Fruit fly (Drosophila melanogaster) whole organism, embryonic: Measurements from ENCODE around the gene LSm7.

Source experiments
- ATbp ChIP-seq: fragments of 200-800 bp; sonication (Bioruptor generic); optimal IDR thresholded peaks from 2 replicates; lab custom pipeline; 2017; ENCODE audit warnings: missing biosample characterization, mild to moderate bottlenecking, missing genetic modification characterization, missing genetic modification reagents
- Bdp1 ChIP-seq: fragments of 200-800 bp; sonication (Bioruptor generic); optimal IDR thresholded peaks from 3 replicates; lab custom pipeline; 2016; ENCODE audit warnings: missing biosample characterization, missing genetic modification characterization
- CG1024 ChIP-seq: fragments of 200-800 bp; sonication (Bioruptor generic); IDR thresholded peaks from 2 replicates; pipeline ENCODE4 v1.3.6; 2022; ENCODE audit warnings: missing biosample characterization, missing genetic modification characterization
- CG11695 ChIP-seq: fragments of 200-800 bp; sonication (Bioruptor generic); IDR thresholded peaks from 3 replicates; pipeline ENCODE4 v1.3.6; 2022; ENCODE audit warnings: missing biosample characterization, missing genetic modification characterization
- CG11696 ChIP-seq: fragments of 200-800 bp; sonication (Bioruptor generic); IDR thresholded peaks from 2 replicates; pipeline ENCODE4 v1.3.6; 2022; ENCODE audit warnings: missing biosample characterization, missing genetic modification characterization
- CG12219 ChIP-seq: fragments of 200-800 bp; sonication (Bioruptor generic); optimal IDR thresholded peaks from 3 replicates; lab custom pipeline; 2018; ENCODE audit warnings: missing biosample characterization, mild to moderate bottlenecking, missing genetic modification characterization
- CG13424 ChIP-seq: fragments of 200-800 bp; sonication (Bioruptor generic); optimal IDR thresholded peaks from 2 replicates; lab custom pipeline; 2019; ENCODE audit warnings: missing biosample characterization, mild to moderate bottlenecking, missing genetic modification characterization, moderate library complexity
- CG15269 ChIP-seq: fragments of 200-800 bp; sonication (Bioruptor generic); optimal IDR thresholded peaks from 2 replicates; lab custom pipeline; 2018; ENCODE audit warnings: missing biosample characterization, mild to moderate bottlenecking, missing genetic modification characterization, moderate library complexity
- CG16779 ChIP-seq: fragments of 200-800 bp; sonication (Bioruptor generic); IDR thresholded peaks from 2 replicates; pipeline ENCODE4 v1.3.6; 2022; ENCODE audit warnings: missing biosample characterization, missing genetic modification characterization
- CG16813 ChIP-seq: fragments of 200-800 bp; sonication (Bioruptor generic); IDR thresholded peaks from 3 replicates; pipeline ENCODE4 v1.3.6; 2022; ENCODE audit warnings: missing biosample characterization, missing genetic modification characterization; ENCODE audit not compliant: partially characterized antibody
- CG17568 ChIP-seq: fragments of 200-800 bp; sonication (Bioruptor generic); optimal IDR thresholded peaks from 2 replicates; lab custom pipeline; 2018; ENCODE audit warnings: missing biosample characterization, mild to moderate bottlenecking, missing genetic modification characterization, moderate library complexity
- CG17829 ChIP-seq: fragments of 200-800 bp; optimal IDR thresholded peaks from 2 replicates; lab custom pipeline; 2019; ENCODE audit warnings: missing biosample characterization, mild to moderate bottlenecking, missing genetic modification characterization, moderate library complexity
- CG2889 ChIP-seq: fragments of 200-800 bp; sonication (Bioruptor generic); IDR thresholded peaks from 3 replicates; pipeline ENCODE4 v1.3.6; 2022; ENCODE audit warnings: missing biosample characterization, missing genetic modification characterization
- CG31224 ChIP-seq: fragments of 200-800 bp; sonication (Bioruptor generic); IDR thresholded peaks from 2 replicates; pipeline ENCODE4 v1.3.6; 2022; ENCODE audit warnings: missing biosample characterization, missing genetic modification characterization
- CG31365 ChIP-seq: fragments of 200-800 bp; sonication (Bioruptor generic); optimal IDR thresholded peaks from 2 replicates; lab custom pipeline; 2018; ENCODE audit warnings: missing biosample characterization, mild to moderate bottlenecking, missing genetic modification characterization
- CG33213 ChIP-seq: fragments of 200-800 bp; sonication (Bioruptor generic); optimal IDR thresholded peaks from 3 replicates; lab custom pipeline; 2016; ENCODE audit warnings: missing biosample characterization, missing genetic modification characterization
- CG4404 ChIP-seq: fragments of 200-800 bp; sonication (Bioruptor generic); IDR thresholded peaks from 2 replicates; pipeline ENCODE4 v1.3.6; 2022; ENCODE audit warnings: missing biosample characterization, missing genetic modification characterization
- CG7372 ChIP-seq: fragments of 200-800 bp; sonication (Bioruptor generic); IDR thresholded peaks from 2 replicates; pipeline ENCODE4 v1.3.6; 2022; ENCODE audit warnings: missing biosample characterization, missing genetic modification characterization
- CG8290 ChIP-seq, 3 experiments: fragments of 200-800 bp; sonication (Bioruptor generic); optimal IDR thresholded peaks; 2 replicates each; lab custom pipeline; 2016 to 2019; ENCODE audit warnings: missing biosample characterization in 3 of 3, missing genetic modification characterization in 3 of 3, mild to moderate bottlenecking in 2 of 3, moderate library complexity in 1 of 3
- CG9727 ChIP-seq: fragments of 200-800 bp; sonication (Bioruptor generic); optimal IDR thresholded peaks from 3 replicates; lab custom pipeline; 2017; ENCODE audit warnings: missing biosample characterization, mild to moderate bottlenecking, missing genetic modification characterization
- CrebB ChIP-seq: fragments of 200-800 bp; sonication (Bioruptor generic); optimal IDR thresholded peaks from 3 replicates; lab custom pipeline; 2018; ENCODE audit warnings: missing biosample characterization, mild to moderate bottlenecking, missing genetic modification characterization
- Eip74EF ChIP-seq, 2 experiments: fragments of 200-800 bp in 1 of 2; fragments of >200 bp in 1 of 2; sonication (Bioruptor generic) in 1 of 2; optimal IDR thresholded peaks; 2 replicates each; lab custom pipeline; 2017 to 2019; ENCODE audit warnings: missing biosample characterization in 2 of 2, missing genetic modification characterization in 2 of 2, mild to moderate bottlenecking in 1 of 2, moderate library complexity in 1 of 2
- Gsc ChIP-seq: fragments of 200-800 bp; sonication (Bioruptor generic); IDR thresholded peaks from 2 replicates; pipeline ENCODE4 v1.3.6; 2022; ENCODE audit warnings: missing biosample characterization, missing genetic modification characterization
- HLH3B ChIP-seq: fragments of 200-800 bp; sonication (Bioruptor generic); IDR thresholded peaks from 2 replicates; pipeline ENCODE4 v1.3.6; 2022; ENCODE audit warnings: missing biosample characterization, missing genetic modification characterization
- Mad ChIP-seq: fragments of 200-800 bp; sonication (Bioruptor generic); optimal IDR thresholded peaks from 2 replicates; lab custom pipeline; 2016; ENCODE audit warnings: missing biosample characterization, missing genetic modification characterization
- Med ChIP-seq: fragments of 200-800 bp; sonication (Bioruptor generic); peaks from one replicate; lab custom pipeline; 2016; ENCODE audit warnings: missing biosample characterization, missing genetic modification characterization, mild to moderate bottlenecking, inconsistent platforms, moderate library complexity
- NfI ChIP-seq: fragments of 200-800 bp; sonication (Bioruptor generic); optimal IDR thresholded peaks from 3 replicates; lab custom pipeline; 2018; ENCODE audit warnings: missing biosample characterization, mild to moderate bottlenecking, missing genetic modification characterization, moderate library complexity
- Optix ChIP-seq: fragments of 200-800 bp; sonication (Bioruptor generic); IDR thresholded peaks from 3 replicates; pipeline ENCODE4 v1.3.6; 2022; ENCODE audit warnings: missing biosample characterization, missing genetic modification characterization
- Rfx ChIP-seq: fragments of 200-800 bp; sonication (Bioruptor generic); IDR thresholded peaks from 2 replicates; pipeline ENCODE4 v1.3.6; 2022; ENCODE audit warnings: missing biosample characterization, missing genetic modification characterization
- Taf1 ChIP-seq: fragments of 200-800 bp; sonication (Bioruptor generic); IDR thresholded peaks from 2 replicates; pipeline ENCODE4 v1.3.6; 2022; ENCODE audit warnings: missing biosample characterization, missing genetic modification characterization
- al ChIP-seq: fragments of 200-800 bp; sonication (Bioruptor generic); IDR thresholded peaks from 2 replicates; pipeline ENCODE4 v1.3.6; 2022; ENCODE audit warnings: missing biosample characterization, missing genetic modification characterization
- ase ChIP-seq: fragments of 200-800 bp; sonication (Bioruptor generic); IDR thresholded peaks from 3 replicates; pipeline ENCODE4 v1.3.6; 2022; ENCODE audit warnings: missing biosample characterization, missing genetic modification characterization
- br ChIP-seq: fragments of >200 bp; optimal IDR thresholded peaks from 2 replicates; lab custom pipeline; 2017
- chinmo ChIP-seq: fragments of 200-800 bp; sonication (Bioruptor generic); IDR thresholded peaks from 4 replicates; pipeline ENCODE4 v1.3.6; 2022; ENCODE audit warnings: missing biosample characterization, missing genetic modification characterization; ENCODE audit not compliant: partially characterized antibody
- danr ChIP-seq: fragments of 200-800 bp; sonication (Bioruptor generic); IDR thresholded peaks from 2 replicates; pipeline ENCODE4 v1.3.6; 2022; ENCODE audit warnings: missing biosample characterization, missing genetic modification characterization
- emc ChIP-seq: fragments of 200-800 bp; sonication (Bioruptor generic); optimal IDR thresholded peaks from 2 replicates; lab custom pipeline; 2016; ENCODE audit warnings: missing biosample characterization, missing genetic modification characterization
- gcm ChIP-seq: fragments of 200-800 bp; sonication (Bioruptor generic); optimal IDR thresholded peaks from 2 replicates; lab custom pipeline; 2019; ENCODE audit warnings: missing biosample characterization, mild to moderate bottlenecking, missing genetic modification characterization, moderate library complexity
- grau ChIP-seq: fragments of 200-800 bp; optimal IDR thresholded peaks from 3 replicates; lab custom pipeline; 2019; ENCODE audit warnings: missing biosample characterization, mild to moderate bottlenecking, missing genetic modification characterization, moderate library complexity
- insv ChIP-seq, 2 experiments: fragments of 200-800 bp; sonication (Bioruptor generic); optimal IDR thresholded peaks; 3 replicates each; lab custom pipeline; 2016 to 2018; ENCODE audit warnings: missing biosample characterization in 2 of 2, missing genetic modification characterization in 2 of 2
- lab ChIP-seq: fragments of 200-800 bp; sonication (Bioruptor generic); optimal IDR thresholded peaks from 3 replicates; lab custom pipeline; 2017; ENCODE audit warnings: missing biosample characterization, missing genetic modification characterization, mild to moderate bottlenecking, moderate library complexity, missing genetic modification reagents
- nmo ChIP-seq: fragments of 200-800 bp; sonication (Bioruptor generic); optimal IDR thresholded peaks from 2 replicates; lab custom pipeline; 2018; ENCODE audit warnings: missing biosample characterization, mild to moderate bottlenecking, missing genetic modification characterization, moderate library complexity
- p53 ChIP-seq: fragments of 200-800 bp; sonication (Bioruptor generic); optimal IDR thresholded peaks from 2 replicates; lab custom pipeline; 2016; ENCODE audit warnings: missing biosample characterization, missing genetic modification characterization
- peb ChIP-seq: fragments of 200-800 bp; sonication (Bioruptor generic); IDR thresholded peaks from 2 replicates; pipeline ENCODE4 v1.3.6; 2022; ENCODE audit warnings: missing biosample characterization, missing genetic modification characterization
- salm ChIP-seq: fragments of 200-800 bp; sonication (Bioruptor generic); optimal IDR thresholded peaks from 2 replicates; lab custom pipeline; 2018; ENCODE audit warnings: missing biosample characterization, mild to moderate bottlenecking, missing genetic modification characterization
- sens ChIP-seq: fragments of 200-800 bp; sonication (Bioruptor generic); peaks from one replicate; lab custom pipeline; 2016; ENCODE audit warnings: missing biosample characterization, missing genetic modification characterization
- sima ChIP-seq: fragments of 200-800 bp; sonication (Bioruptor generic); optimal IDR thresholded peaks from 2 replicates; lab custom pipeline; 2016; ENCODE audit warnings: missing biosample characterization, missing genetic modification characterization
- sug ChIP-seq: fragments of 200-800 bp; optimal IDR thresholded peaks from 2 replicates; lab custom pipeline; 2019; ENCODE audit warnings: missing biosample characterization, mild to moderate bottlenecking, missing genetic modification characterization, moderate library complexity
- twi ChIP-seq: fragments of 200-800 bp; optimal IDR thresholded peaks from 2 replicates; lab custom pipeline; 2019; ENCODE audit warnings: missing biosample characterization, mild to moderate bottlenecking, missing genetic modification characterization, moderate library complexity
- vvl ChIP-seq: fragments of 200-800 bp; sonication (Bioruptor generic); IDR thresholded peaks from 2 replicates; pipeline ENCODE4 v1.3.6; 2022; ENCODE audit warnings: missing biosample characterization, missing genetic modification characterization
- zen2 ChIP-seq: fragments of 200-800 bp; sonication (Bioruptor generic); IDR thresholded peaks from 3 replicates; pipeline ENCODE4 v1.3.6; 2022; ENCODE audit warnings: missing biosample characterization, missing genetic modification characterization; ENCODE audit not compliant: partially characterized antibody

LSm7 gene

DNA sequence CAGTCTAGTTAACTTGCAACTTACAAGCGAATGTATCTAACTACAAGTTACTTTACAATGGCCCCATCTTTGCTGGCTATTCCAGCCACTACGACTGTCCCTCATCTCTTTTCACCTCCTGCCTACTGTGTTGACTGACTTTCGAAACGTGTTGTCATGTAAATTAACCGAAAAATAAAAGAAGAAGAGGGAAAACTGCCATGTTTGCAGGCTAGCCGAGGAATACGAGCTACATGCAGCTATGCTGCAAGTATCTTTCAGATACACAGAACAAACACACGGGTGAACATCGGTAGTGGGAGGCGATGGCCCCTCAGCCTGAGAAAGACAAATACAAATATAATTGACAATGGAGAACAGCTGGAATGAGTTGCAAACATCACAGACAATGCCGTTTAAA lies 32.2 kb downstream of the LSm7 start (continued):
- no peak for TF ChIP-seq sima (GFP tag; lab: Kevin White, UChicago)
- 0 out of 3 replicates have a peak, but pooled peaks have one; percentile 9 for TF ChIP-seq CG11695 (GFP tag; lab: Robert Waterston, UW)
- peak; percentile 35 for TF ChIP-seq ATbp (GFP tag; lab: Kevin White, UChicago)
- TF ChIP-seq, all 482 proteins: peak for 15

DNA sequence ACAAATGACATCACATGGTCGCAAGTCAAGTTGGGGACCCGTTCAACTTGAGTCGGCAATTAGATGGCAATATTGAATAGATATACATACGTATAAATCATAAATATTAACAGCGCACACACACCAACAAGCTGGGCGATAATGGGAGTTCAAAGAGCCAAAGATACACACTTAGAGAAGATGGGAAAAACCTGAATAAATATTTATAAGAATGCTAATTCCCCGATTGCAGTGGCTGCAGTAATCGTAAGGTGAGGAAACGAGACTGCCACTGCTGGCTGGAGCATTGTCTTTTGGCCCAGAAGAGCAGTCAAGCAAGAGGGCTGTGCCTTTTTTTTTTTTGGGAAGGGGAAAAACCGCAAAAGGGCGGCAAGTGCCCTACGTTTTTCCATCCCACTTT lies 32.7 kb downstream of the LSm7 start:
- TF ChIP-seq CG12219 (GFP tag; lab: Kevin White, UChicago) (no peak), zen2 (no peak), CG8290 (GFP tag; optimal IDR thresholded peaks at IDR 0.05; lab: Kevin White, UChicago) (no peak), CG8290 (tag; optimal IDR thresholded peaks at IDR 0.05; lab: Kevin White, UChicago) (no peak), nmo (no peak), salm (peak; percentile 8), Med (GFP tag; lab: Kevin White, UChicago) (peak; percentile 62), p53 (GFP tag; lab: Kevin White, UChicago) (no peak), ase (no peak), CG17829 (tag; lab: Kevin White, UChicago) (no peak), Optix (GFP tag; lab: Robert Waterston, UW) (0 out of 3 replicates have a peak, but pooled peaks have one; percentile 12), CG16779 (GFP tag; lab: Robert Waterston, UW) (no peak), al (GFP tag; lab: Robert Waterston, UW) (no peak), CG16813 (no peak), CG7372 (GFP tag; lab: Robert Waterston, UW) (no peak), peb (no peak), CG17568 (GFP tag; lab: Kevin White, UChicago) (peak; percentile 32), insv (GFP tag; optimal IDR thresholded peaks at IDR 0.05; lab: Kevin White, UChicago) (no peak), lab (GFP tag; lab: Kevin White, UChicago) (no peak), CG2889 (GFP tag; lab: Robert Waterston, UW) (no peak), sens (GFP tag; lab: Kevin White, UChicago) (peak; percentile 60), CG31365 (tag; lab: Kevin White, UChicago) (no peak), gcm (GFP tag; lab: Kevin White, UChicago) (no peak), CG31224 (GFP tag; lab: Robert Waterston, UW) (no peak), vvl (GFP tag; lab: Robert Waterston, UW) (peak; percentile 60; the same call in 1 of the 2 replicates)

DNA sequence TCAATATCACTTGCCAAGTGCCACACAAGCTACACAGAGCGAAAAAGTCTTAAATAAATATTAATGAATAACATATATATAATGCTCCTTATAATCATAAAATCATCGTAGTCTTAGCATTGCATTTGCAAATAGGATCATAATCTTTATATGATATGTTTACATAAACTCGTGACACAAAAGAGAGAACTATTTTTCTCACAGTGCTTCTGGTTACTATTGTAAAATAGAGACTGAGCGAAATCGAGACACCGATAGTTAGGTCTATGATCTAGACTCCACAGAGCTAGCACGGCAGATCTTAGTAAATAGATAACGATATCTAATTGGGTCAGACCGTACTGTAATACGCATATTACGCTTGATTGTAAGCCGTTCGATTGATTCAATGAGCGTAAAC lies 33.2 kb downstream of the LSm7 start:
- TF ChIP-seq sug (tag; lab: Kevin White, UChicago): no peak
- TF ChIP-seq Bdp1 (GFP tag; lab: Kevin White, UChicago): no peak
- TF ChIP-seq grau (tag; lab: Kevin White, UChicago): peak; percentile 79
- TF ChIP-seq Rfx (GFP tag; lab: Robert Waterston, UW): peak; percentile 83
- no peak for TF ChIP-seq CG33213 (GFP tag; lab: Kevin White, UChicago)
- peak; percentile 0 for TF ChIP-seq CrebB (tag; lab: Kevin White, UChicago)
- no peak for TF ChIP-seq CG4404 (GFP tag; lab: Robert Waterston, UW)
- no peak for TF ChIP-seq CG11696
- no peak for TF ChIP-seq danr (GFP tag; lab: Robert Waterston, UW)
- peak; percentile 66 for TF ChIP-seq CG1024 (GFP tag; lab: Robert Waterston, UW)
- TF ChIP-seq Taf1 (GFP tag; lab: Robert Waterston, UW): no peak
- peak; percentile 60 for TF ChIP-seq CG9727 (GFP tag; lab: Kevin White, UChicago)
- no peak for TF ChIP-seq chinmo (GFP tag; lab: Robert Waterston, UW)
- no peak for TF ChIP-seq emc (GFP tag; lab: Kevin White, UChicago)
- peak; percentile 85 for TF ChIP-seq HLH3B (GFP tag; lab: Robert Waterston, UW)
- peak; percentile 71 for TF ChIP-seq NfI (GFP tag; lab: Kevin White, UChicago)
- TF ChIP-seq Gsc (GFP tag; lab: Robert Waterston, UW): no peak
- no peak for TF ChIP-seq br (lab: Kevin White, UChicago)
- TF ChIP-seq CG13424: peak; percentile 83
- no peak for TF ChIP-seq Mad (GFP tag; lab: Kevin White, UChicago)
- peak in 1 of 2 experiments; percentile 58 for TF ChIP-seq Eip74EF (GFP tag; optimal IDR thresholded peaks at IDR 0.05; lab: Kevin White, UChicago)
- TF ChIP-seq twi (tag; lab: Kevin White, UChicago): peak; percentile 0
- TF ChIP-seq CG15269 (tag; lab: Kevin White, UChicago): peak; percentile 87
